Worm (Caenorhabditis elegans) whole organism, mixed stage, embryonic: ENCODE results near the gene srx-60.

ENCODE experiments used
- bed-3 ChIP-seq: fragments of 200-800 bp; sonication (Bioruptor generic); optimal IDR thresholded peaks from 3 replicates; lab custom pipeline; 2018; ENCODE audit warnings: mild to moderate bottlenecking, missing genetic modification characterization, moderate library complexity, missing compliant biosample characterization
- ceh-39 ChIP-seq: fragments of 150-350 bp; optimal IDR thresholded peaks from 2 replicates; lab custom pipeline; 2014; ENCODE audit warnings: missing biosample characterization, missing genetic modification characterization
- ceh-43 ChIP-seq: fragments of 200-800 bp; sonication (Bioruptor generic); optimal IDR thresholded peaks from 2 replicates; lab custom pipeline; 2018; ENCODE audit warnings: mild to moderate bottlenecking, missing genetic modification characterization, moderate library complexity, missing compliant biosample characterization
- ceh-83 ChIP-seq: fragments of 200-800 bp; sonication (Bioruptor generic); optimal IDR thresholded peaks from 2 replicates; lab custom pipeline; 2018; ENCODE audit warnings: mild to moderate bottlenecking, missing genetic modification characterization, missing compliant biosample characterization
- ces-1 ChIP-seq: fragments of 150-350 bp; optimal IDR thresholded peaks from 2 replicates; lab custom pipeline; 2014; ENCODE audit warnings: missing biosample characterization, missing genetic modification reagents, missing genetic modification characterization
- cnd-1 ChIP-seq: fragments of 200-800 bp; sonication (Bioruptor generic); optimal IDR thresholded peaks from 2 replicates; lab custom pipeline; 2018; ENCODE audit warnings: mild to moderate bottlenecking, missing genetic modification characterization, missing compliant biosample characterization
- drap-1 ChIP-seq: fragments of 200-800 bp; sonication (Bioruptor generic); optimal IDR thresholded peaks from 3 replicates; lab custom pipeline; 2018; ENCODE audit warnings: mild to moderate bottlenecking, missing genetic modification characterization, missing compliant biosample characterization
- elt-1 ChIP-seq: sonication (generic microtip); optimal IDR thresholded peaks from 2 replicates; lab custom pipeline; 2017; ENCODE audit warnings: missing genetic modification characterization, mild to moderate bottlenecking, missing compliant biosample characterization, antibody characterized with exemption, moderate library complexity, borderline replicate concordance; ENCODE audit not compliant: insufficient read depth
- elt-3 ChIP-seq: fragments of 150-350 bp; optimal IDR thresholded peaks from 2 replicates; lab custom pipeline; 2014; ENCODE audit warnings: missing biosample characterization, missing genetic modification characterization
- flh-1 ChIP-seq: fragments of 200-800 bp; sonication (Bioruptor generic); optimal IDR thresholded peaks from 2 replicates; lab custom pipeline; 2018; ENCODE audit warnings: mild to moderate bottlenecking, missing genetic modification characterization, moderate library complexity, missing compliant biosample characterization
- ham-2 ChIP-seq: fragments of 200-800 bp; sonication (Bioruptor generic); optimal IDR thresholded peaks from 2 replicates; lab custom pipeline; 2018; ENCODE audit warnings: mild to moderate bottlenecking, missing genetic modification characterization, missing compliant biosample characterization
- hlh-1 ChIP-seq: fragments of 150-350 bp; optimal IDR thresholded peaks from 2 replicates; lab custom pipeline; 2014; ENCODE audit warnings: missing biosample characterization, missing genetic modification reagents, missing genetic modification characterization
- lin-13 ChIP-seq: fragments of 150-350 bp; optimal IDR thresholded peaks from 2 replicates; lab custom pipeline; 2014; ENCODE audit warnings: missing biosample characterization, missing genetic modification characterization
- lin-32 ChIP-seq: fragments of 200-800 bp; sonication (Bioruptor generic); optimal IDR thresholded peaks from 2 replicates; lab custom pipeline; 2018; ENCODE audit warnings: mild to moderate bottlenecking, missing genetic modification characterization, missing compliant biosample characterization
- mab-5 ChIP-seq: fragments of 150-350 bp; optimal IDR thresholded peaks from 2 replicates; lab custom pipeline; 2014; ENCODE audit warnings: missing biosample characterization, missing genetic modification characterization
- mep-1 ChIP-seq: fragments of 150-350 bp; optimal IDR thresholded peaks from 2 replicates; lab custom pipeline; 2017; ENCODE audit warnings: missing biosample characterization, missing genetic modification reagents, missing genetic modification characterization, inconsistent platforms
- nhr-2 ChIP-seq: fragments of 150-350 bp; optimal IDR thresholded peaks from 2 replicates; lab custom pipeline; 2014; ENCODE audit warnings: missing biosample characterization, missing genetic modification characterization
- nhr-237 ChIP-seq: fragments of 150-350 bp; optimal IDR thresholded peaks from 2 replicates; lab custom pipeline; 2014; ENCODE audit warnings: missing biosample characterization, missing genetic modification characterization
- nhr-76 ChIP-seq: sonication (generic microtip); optimal IDR thresholded peaks from 2 replicates; lab custom pipeline; 2017; ENCODE audit warnings: missing biosample characterization, missing genetic modification characterization
- pha-4 ChIP-seq: fragments of 150-350 bp; optimal IDR thresholded peaks from 2 replicates; lab custom pipeline; 2018; ENCODE audit warnings: missing biosample characterization, missing genetic modification reagents, missing genetic modification characterization
- sem-2 ChIP-seq: fragments of 200-800 bp; sonication (Bioruptor generic); optimal IDR thresholded peaks from 2 replicates; lab custom pipeline; 2018; ENCODE audit warnings: mild to moderate bottlenecking, missing genetic modification characterization, missing compliant biosample characterization
- snpc-4 ChIP-seq: fragments of 150-350 bp; optimal IDR thresholded peaks from 2 replicates; lab custom pipeline; 2014; ENCODE audit warnings: missing biosample characterization, missing genetic modification characterization
- sptf-1 ChIP-seq: sonication (generic microtip); optimal IDR thresholded peaks from 2 replicates; lab custom pipeline; 2017; ENCODE audit warnings: mild to moderate bottlenecking, missing genetic modification characterization, moderate library complexity, missing compliant biosample characterization
- tbx-8 ChIP-seq: fragments of 200-800 bp; sonication (Bioruptor generic); optimal IDR thresholded peaks from 2 replicates; lab custom pipeline; 2018; ENCODE audit warnings: mild to moderate bottlenecking, missing genetic modification characterization, moderate library complexity, missing compliant biosample characterization
- unc-120 ChIP-seq: sonication (generic microtip); optimal IDR thresholded peaks from 2 replicates; lab custom pipeline; 2017; ENCODE audit warnings: missing genetic modification characterization, missing compliant biosample characterization; ENCODE audit not compliant: poor library complexity, severe bottlenecking
- unc-62 ChIP-seq: fragments of 150-350 bp; optimal IDR thresholded peaks from 2 replicates; lab custom pipeline; 2014; ENCODE audit warnings: missing biosample characterization, missing genetic modification reagents, missing genetic modification characterization
- zip-8 ChIP-seq: fragments of 150-350 bp; optimal IDR thresholded peaks from 2 replicates; lab custom pipeline; 2014; ENCODE audit warnings: missing biosample characterization, missing genetic modification characterization

Gene srx-60

DNA sequence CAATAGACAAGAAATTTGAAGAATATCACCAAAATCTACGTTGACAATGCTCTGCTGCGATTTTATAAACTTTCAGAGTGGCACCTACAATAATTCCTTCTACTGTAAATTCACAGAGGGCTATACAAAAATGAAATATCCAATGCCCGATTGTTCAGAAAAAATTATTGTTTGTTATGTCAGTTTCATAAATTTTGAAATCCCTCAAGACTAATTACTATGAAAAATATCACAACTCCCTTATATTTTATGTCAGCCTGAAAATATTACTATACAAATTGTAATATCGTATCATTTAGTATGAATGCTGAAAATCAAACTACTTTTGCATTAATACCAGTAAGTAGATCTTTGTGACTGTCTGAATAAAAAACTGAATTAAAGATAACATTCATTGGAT is at the start of gene srx-60:
TSS of gene srx-60 (plus strand) at position 301 of the 400 bp plus-strand sequence.
- TF ChIP-seq elt-3 (tag; lab: Kevin White, UChicago) (no peak), flh-1 (GFP tag; lab: Kevin White, UChicago) (no peak), nhr-237 (tag; lab: Kevin White, UChicago) (no peak), mep-1 (tag; lab: Kevin White, UChicago) (no peak), cnd-1 (tag; lab: Kevin White, UChicago) (no peak)

DNA sequence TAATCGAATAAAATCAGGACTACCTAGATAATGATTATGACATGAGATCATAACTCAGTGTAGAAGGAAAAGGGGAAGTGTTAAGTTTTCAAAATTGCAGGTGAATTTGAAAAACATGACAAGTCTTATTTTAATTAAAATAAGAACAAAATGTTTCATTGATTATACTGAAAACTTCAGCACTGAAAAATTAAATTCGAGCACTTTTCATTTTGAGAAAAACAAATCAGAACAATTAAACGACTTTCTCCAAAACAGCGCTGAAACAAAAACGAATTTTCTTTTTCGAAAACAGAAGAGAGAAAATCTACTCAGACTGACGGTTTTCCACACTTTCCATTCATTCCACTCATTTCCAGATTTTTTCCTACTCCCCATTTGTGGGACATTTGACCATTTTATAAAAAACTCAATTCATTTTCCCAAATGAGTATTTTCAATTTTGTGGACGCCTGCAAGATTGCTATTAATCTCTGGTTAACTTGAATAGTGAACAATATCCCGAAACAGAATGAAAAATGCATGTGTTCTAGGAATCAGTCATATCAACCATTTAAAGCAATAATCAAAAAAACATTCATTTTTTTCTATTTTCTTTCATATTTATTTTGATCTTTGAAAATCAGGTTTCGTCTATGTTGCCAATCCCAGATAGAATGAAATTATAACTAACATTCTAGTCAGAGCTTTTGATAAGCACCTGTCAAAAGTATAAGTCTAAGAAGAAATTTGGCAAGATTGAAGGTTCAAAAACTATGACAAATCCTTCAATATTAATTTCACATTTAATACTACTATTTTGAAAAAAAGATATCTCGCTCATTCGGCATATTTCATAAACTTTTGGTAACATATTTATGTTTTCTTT is 48.3 kb upstream of the srx-60 start, which contains the start of the genes srh-231 and srh-275:
TSS of gene srh-231 (minus strand) at position 51 of the 868 bp plus-strand sequence.
TSS of gene srh-275 (plus strand) at position 818 of the 868 bp plus-strand sequence.
- TF ChIP-seq ceh-43 (GFP tag; lab: Kevin White, UChicago) (no peak), zip-8 (tag; lab: Kevin White, UChicago) (no peak), ham-2 (GFP tag; lab: Kevin White, UChicago) (no peak), flh-1 (GFP tag; lab: Kevin White, UChicago) (no peak), nhr-2 (tag; lab: Kevin White, UChicago) (no peak), ceh-83 (GFP tag; lab: Kevin White, UChicago) (no peak), lin-13 (no peak), nhr-237 (tag; lab: Kevin White, UChicago) (no peak), elt-3 (tag; lab: Kevin White, UChicago) (no peak), ces-1 (GFP tag; lab: Kevin White, UChicago) (no peak), bed-3 (GFP tag; lab: Kevin White, UChicago) (no peak), unc-120 (no peak), mab-5 (tag; lab: Kevin White, UChicago) (no peak), drap-1 (GFP tag; lab: Kevin White, UChicago) (no peak), hlh-1 (tag; lab: Kevin White, UChicago) (no peak), lin-32 (GFP tag; lab: Kevin White, UChicago) (no peak)

DNA sequence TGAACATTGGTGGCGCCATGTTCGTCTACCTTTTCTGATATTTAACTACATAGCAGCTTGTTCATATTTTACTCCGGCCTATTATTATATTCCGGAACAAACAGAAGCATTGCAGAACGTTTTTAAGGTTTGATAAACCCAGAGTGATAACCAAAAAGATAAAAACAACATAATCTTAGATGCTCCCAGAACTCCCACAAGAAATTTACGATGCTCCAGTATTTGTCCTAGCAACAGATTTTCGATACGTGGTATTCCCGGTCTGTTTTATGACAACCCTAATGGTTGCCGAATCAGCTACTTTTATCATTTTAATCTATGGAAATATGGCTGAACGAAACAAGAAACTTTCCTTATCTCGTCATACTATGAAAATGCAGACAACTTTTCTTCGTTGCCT is 47.1 kb upstream of the srx-60 start:
- no peak for TF ChIP-seq unc-120

DNA sequence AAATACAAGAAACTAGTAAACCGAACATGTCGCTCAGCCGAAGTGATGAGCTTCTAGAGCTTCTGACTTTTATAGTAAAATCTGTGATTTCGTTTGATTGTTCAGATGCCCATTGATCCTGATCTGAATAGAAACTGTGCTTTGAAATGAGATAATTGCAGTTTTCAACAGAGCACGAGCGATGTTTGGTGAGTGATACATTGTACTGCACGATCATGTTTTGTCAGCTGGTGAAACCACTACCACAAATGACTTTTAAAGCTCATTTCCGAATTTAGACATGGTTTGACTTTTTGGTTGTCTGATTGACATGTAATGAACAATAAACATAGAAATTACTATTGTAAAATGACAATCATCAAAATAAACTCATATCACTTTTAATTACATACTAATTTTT is 45.2 kb upstream of the srx-60 start, which contains the start of gene tag-293:
TSS of gene tag-293 (minus strand) at position 101 of the 400 bp plus-strand sequence.
- TF ChIP-seq ces-1 (GFP tag; lab: Kevin White, UChicago) (no peak), snpc-4 (no peak), mep-1 (tag; lab: Kevin White, UChicago) (no peak), bed-3 (GFP tag; lab: Kevin White, UChicago) (no peak), unc-62 (GFP tag; lab: Kevin White, UChicago) (no peak), mab-5 (tag; lab: Kevin White, UChicago) (no peak), lin-13 (no peak), drap-1 (GFP tag; lab: Kevin White, UChicago) (no peak), tbx-8 (GFP tag; lab: Kevin White, UChicago) (no peak), unc-120 (no peak), ceh-43 (GFP tag; lab: Kevin White, UChicago) (no peak), pha-4 (tag; lab: Kevin White, UChicago) (no peak)

DNA sequence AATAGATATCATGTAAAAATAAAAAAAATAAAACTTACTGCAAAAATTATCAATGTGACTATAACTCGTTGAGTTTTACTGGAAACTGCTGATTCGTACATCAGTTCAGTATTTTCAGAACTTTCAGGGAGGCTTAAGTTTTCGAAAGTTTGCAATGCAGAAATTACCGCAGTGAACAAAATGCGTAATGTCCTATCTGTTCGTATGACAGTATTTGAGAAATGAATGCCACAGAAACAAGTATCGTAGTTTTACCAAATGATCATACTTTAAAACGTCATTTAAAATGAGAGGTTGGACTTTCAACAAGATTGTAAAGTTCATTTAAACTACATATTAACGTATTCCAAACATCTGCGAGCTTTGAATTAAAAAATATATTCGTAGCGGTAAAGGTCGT is 44.0 kb upstream of the srx-60 start, which contains the start of gene C03G6.21:
TSS of gene C03G6.21 (minus strand) at position 101 of the 400 bp plus-strand sequence.
- TF ChIP-seq tbx-8 (GFP tag; lab: Kevin White, UChicago) (no peak), bed-3 (GFP tag; lab: Kevin White, UChicago) (no peak), pha-4 (tag; lab: Kevin White, UChicago) (no peak), sem-2 (no peak), snpc-4 (no peak), ceh-39 (tag; lab: Kevin White, UChicago) (no peak), ham-2 (GFP tag; lab: Kevin White, UChicago) (no peak), cnd-1 (tag; lab: Kevin White, UChicago) (no peak), ceh-83 (GFP tag; lab: Kevin White, UChicago) (no peak), mab-5 (tag; lab: Kevin White, UChicago) (no peak), ces-1 (GFP tag; lab: Kevin White, UChicago) (no peak), lin-32 (GFP tag; lab: Kevin White, UChicago) (no peak), sptf-1 (tag; lab: Kevin White, UChicago) (no peak), ceh-43 (GFP tag; lab: Kevin White, UChicago) (no peak), elt-1 (tag; lab: Kevin White, UChicago) (no peak), unc-62 (GFP tag; lab: Kevin White, UChicago) (no peak), nhr-76 (no peak)
